Worm (Caenorhabditis elegans) whole organism, L2 larva: ENCODE data around the gene chhy-1.

Experiments used
- C34F6.9 ChIP-seq: fragments of 150-350 bp; optimal IDR thresholded peaks from 2 replicates; lab custom pipeline; 2014; ENCODE audit warnings: missing biosample characterization, missing genetic modification characterization
- R02D3.7 ChIP-seq: fragments of 150-350 bp; optimal IDR thresholded peaks from 2 replicates; lab custom pipeline; 2014; ENCODE audit warnings: missing biosample characterization, missing genetic modification characterization
- Y55F3AM.14 ChIP-seq: fragments of 200-800 bp; sonication (Bioruptor generic); optimal IDR thresholded peaks from 2 replicates; lab custom pipeline; 2018; ENCODE audit warnings: mild to moderate bottlenecking, missing genetic modification characterization, missing compliant biosample characterization
- ZK546.5 ChIP-seq: sonication (generic microtip); optimal IDR thresholded peaks from 2 replicates; lab custom pipeline; 2017; ENCODE audit warnings: missing biosample characterization, missing genetic modification characterization
- alr-1 ChIP-seq: fragments of 150-350 bp; optimal IDR thresholded peaks from 2 replicates; lab custom pipeline; 2014; ENCODE audit warnings: missing biosample characterization, missing genetic modification characterization
- aly-2 ChIP-seq: fragments of 150-350 bp; optimal IDR thresholded peaks from 2 replicates; lab custom pipeline; 2014; ENCODE audit warnings: missing biosample characterization, missing genetic modification characterization
- blmp-1 ChIP-seq: sonication (generic microtip); optimal IDR thresholded peaks from 2 replicates; lab custom pipeline; 2017; ENCODE audit warnings: missing genetic modification characterization, mild to moderate bottlenecking, missing compliant biosample characterization, antibody characterized with exemption, moderate library complexity; ENCODE audit not compliant: insufficient read depth
- ceh-82 ChIP-seq: fragments of 150-350 bp; optimal IDR thresholded peaks from 2 replicates; lab custom pipeline; 2014; ENCODE audit warnings: missing biosample characterization, missing genetic modification characterization
- crh-2 ChIP-seq: sonication (generic microtip); optimal IDR thresholded peaks from 2 replicates; lab custom pipeline; 2017; ENCODE audit warnings: missing biosample characterization, missing genetic modification characterization
- dmd-4 ChIP-seq: sonication (generic microtip); optimal IDR thresholded peaks from 2 replicates; lab custom pipeline; 2017; ENCODE audit warnings: missing biosample characterization, missing genetic modification characterization
- egl-27 ChIP-seq: sonication (generic microtip); optimal IDR thresholded peaks from 3 replicates; lab custom pipeline; 2017; ENCODE audit warnings: missing biosample characterization, missing genetic modification reagents, missing genetic modification characterization
- elt-1 ChIP-seq: fragments of 150-350 bp; optimal IDR thresholded peaks from 2 replicates; lab custom pipeline; 2014; ENCODE audit warnings: missing biosample characterization, missing genetic modification characterization
- elt-3 ChIP-seq: sonication (generic microtip); optimal IDR thresholded peaks from 2 replicates; lab custom pipeline; 2017; ENCODE audit warnings: missing biosample characterization, missing genetic modification characterization
- fos-1 ChIP-seq: fragments of 150-350 bp; optimal IDR thresholded peaks from 2 replicates; lab custom pipeline; 2014; ENCODE audit warnings: missing biosample characterization, missing genetic modification characterization
- gmeb-1 ChIP-seq: fragments of 150-350 bp; optimal IDR thresholded peaks from 2 replicates; lab custom pipeline; 2014; ENCODE audit warnings: missing biosample characterization, missing genetic modification characterization
- lin-11 ChIP-seq: fragments of 150-350 bp; sonication (generic microtip); optimal IDR thresholded peaks from 2 replicates; lab custom pipeline; 2014; ENCODE audit warnings: missing biosample characterization, missing genetic modification characterization, inconsistent platforms, mixed read lengths
- lin-13 ChIP-seq: fragments of 150-350 bp; optimal IDR thresholded peaks from 2 replicates; lab custom pipeline; 2014; ENCODE audit warnings: missing biosample characterization, missing genetic modification reagents, missing genetic modification characterization
- lin-39 ChIP-seq: fragments of 150-350 bp; optimal IDR thresholded peaks from 2 replicates; lab custom pipeline; 2014; ENCODE audit warnings: missing biosample characterization, missing genetic modification reagents, missing genetic modification characterization
- lsy-2 ChIP-seq, 2 experiments: fragments of 150-350 bp in 1 of 2; sonication (generic microtip) in 1 of 2; optimal IDR thresholded peaks; 2 replicates each; lab custom pipeline; 2014 to 2017; ENCODE audit warnings: missing biosample characterization in 2 of 2, missing genetic modification characterization in 2 of 2
- mdl-1 ChIP-seq, 2 experiments: fragments of 150-350 bp in 1 of 2; sonication (generic microtip) in 1 of 2; optimal IDR thresholded peaks; 2 replicates each; lab custom pipeline; 2017; ENCODE audit warnings: missing biosample characterization in 2 of 2, missing genetic modification characterization in 2 of 2
- nhr-12 ChIP-seq: fragments of 150-350 bp; optimal IDR thresholded peaks from 2 replicates; lab custom pipeline; 2014; ENCODE audit warnings: missing biosample characterization, missing genetic modification characterization
- nhr-129 ChIP-seq: fragments of 150-350 bp; optimal IDR thresholded peaks from 2 replicates; lab custom pipeline; 2014; ENCODE audit warnings: missing biosample characterization, missing genetic modification characterization
- nhr-6 ChIP-seq: fragments of 150-350 bp; optimal IDR thresholded peaks from 2 replicates; lab custom pipeline; 2014; ENCODE audit warnings: missing biosample characterization, missing genetic modification characterization
- nhr-77 ChIP-seq: fragments of 150-350 bp; optimal IDR thresholded peaks from 2 replicates; lab custom pipeline; 2014; ENCODE audit warnings: missing biosample characterization, missing genetic modification characterization
- peb-1 ChIP-seq: fragments of 150-350 bp; optimal IDR thresholded peaks from 2 replicates; lab custom pipeline; 2014; ENCODE audit warnings: missing biosample characterization, missing genetic modification characterization
- skn-1 ChIP-seq: sonication (generic microtip); optimal IDR thresholded peaks from 2 replicates; lab custom pipeline; 2017; ENCODE audit warnings: missing biosample characterization, missing genetic modification characterization
- sma-3 ChIP-seq: sonication (generic microtip); optimal IDR thresholded peaks from 2 replicates; lab custom pipeline; 2016; ENCODE audit warnings: missing genetic modification reagents, missing genetic modification characterization, missing compliant biosample characterization
- sma-9 ChIP-seq, 2 experiments: fragments of 150-350 bp in 1 of 2; sonication (generic microtip) in 1 of 2; optimal IDR thresholded peaks; 2 replicates each; lab custom pipeline; 2014 to 2016; ENCODE audit warnings: missing genetic modification characterization in 2 of 2, mild to moderate bottlenecking in 1 of 2, missing biosample characterization in 1 of 2, missing compliant biosample characterization in 1 of 2, missing genetic modification reagents in 1 of 2, moderate library complexity in 1 of 2
- unc-55 ChIP-seq: fragments of 150-350 bp; sonication (generic microtip); optimal IDR thresholded peaks from 3 replicates; lab custom pipeline; 2014; ENCODE audit warnings: missing biosample characterization, missing genetic modification reagents, missing genetic modification characterization
- zag-1 ChIP-seq: fragments of 150-350 bp; optimal IDR thresholded peaks from 2 replicates; lab custom pipeline; 2014; ENCODE audit warnings: missing biosample characterization, missing genetic modification characterization
- ztf-1 ChIP-seq: fragments of 200-800 bp; sonication (Bioruptor generic); conservative IDR thresholded peaks from 2 replicates; pipeline ENCODE4 v1.3.6; 2022; ENCODE audit warnings: missing genetic modification characterization, missing compliant biosample characterization
- ztf-11 ChIP-seq: sonication (generic microtip); optimal IDR thresholded peaks from 2 replicates; lab custom pipeline; 2017; ENCODE audit warnings: missing biosample characterization, missing genetic modification characterization

Gene chhy-1

ce11 chrII:8617516-8617915 is at the start of gene chhy-1:
Gene chhy-1 (minus strand): TSS chrII:8617616.
- no peak for TF ChIP-seq ceh-82
- TF ChIP-seq gmeb-1: no peak
- TF ChIP-seq sma-9 (GFP tag; optimal IDR thresholded peaks at IDR 0.05; lab: Kevin White, UChicago): no peak
- TF ChIP-seq sma-9 (tag; optimal IDR thresholded peaks at IDR 0.05; lab: Kevin White, UChicago): no peak
- no peak for TF ChIP-seq blmp-1
- no peak for TF ChIP-seq elt-1 (tag; lab: Kevin White, UChicago)
- no peak for TF ChIP-seq lin-39 (tag; lab: Kevin White, UChicago)
- no peak for TF ChIP-seq ztf-11 (tag; lab: Kevin White, UChicago)
- no peak for TF ChIP-seq peb-1 (tag; lab: Kevin White, UChicago)
- no peak for TF ChIP-seq elt-3
- no peak for TF ChIP-seq lin-13 (GFP tag; lab: Kevin White, UChicago)
- no peak for TF ChIP-seq nhr-12
- no peak for TF ChIP-seq fos-1 (tag; lab: Kevin White, UChicago)
- no peak for TF ChIP-seq Y55F3AM.14 (GFP tag; lab: Kevin White, UChicago)

ce11 chrII:8664533-8664932 is 47.1 kb upstream of the chhy-1 start, which contains the start of gene etc-1:
Gene etc-1 (plus strand): TSS chrII:8664833.
- no peak for TF ChIP-seq R02D3.7 (tag; lab: Kevin White, UChicago)
- no peak for TF ChIP-seq nhr-12
- no peak for TF ChIP-seq nhr-6 (tag; lab: Kevin White, UChicago)
- no peak for TF ChIP-seq sma-3 (GFP tag; lab: Kevin White, UChicago)
- no peak for TF ChIP-seq sma-9 (GFP tag; optimal IDR thresholded peaks at IDR 0.05; lab: Kevin White, UChicago)
- TF ChIP-seq sma-9 (tag; optimal IDR thresholded peaks at IDR 0.05; lab: Kevin White, UChicago): no peak
- no peak for TF ChIP-seq lin-11 (tag; lab: Kevin White, UChicago)
- TF ChIP-seq unc-55: no peak
- no peak for TF ChIP-seq aly-2 (tag; lab: Kevin White, UChicago)
- TF ChIP-seq nhr-77 (tag; lab: Kevin White, UChicago): no peak
- no peak for TF ChIP-seq ztf-11 (tag; lab: Kevin White, UChicago)
- TF ChIP-seq, all 48 proteins: peak for 0

- TF ChIP-seq zag-1 (no peak), unc-55 (peak; percentile 84), lsy-2 (tag; optimal IDR thresholded peaks at IDR 0.05; lab: Kevin White, UChicago) (peak in 1 of 2 experiments; percentile 74), crh-2 (tag; lab: Kevin White, UChicago) (peak; percentile 72), ztf-1 (no peak), lin-13 (GFP tag; lab: Kevin White, UChicago) (no peak), ZK546.5 (tag; lab: Kevin White, UChicago) (no peak), alr-1 (tag; lab: Kevin White, UChicago) (no peak), nhr-77 (tag; lab: Kevin White, UChicago) (no peak), nhr-129 (tag; lab: Kevin White, UChicago) (peak; percentile 48), blmp-1 (no peak), sma-9 (GFP tag; optimal IDR thresholded peaks at IDR 0.05; lab: Kevin White, UChicago) (peak; percentile 21), sma-9 (tag; optimal IDR thresholded peaks at IDR 0.05; lab: Kevin White, UChicago) (no peak), mdl-1 (tag; optimal IDR thresholded peaks at IDR 0.05; lab: Kevin White, UChicago) (peak in 1 of 2 experiments; percentile 1), dmd-4 (tag; lab: Kevin White, UChicago) (no peak), nhr-6 (tag; lab: Kevin White, UChicago) (peak; percentile 24), C34F6.9 (tag; lab: Kevin White, UChicago) (peak; percentile 88), fos-1 (tag; lab: Kevin White, UChicago) (peak; percentile 21)
These were observed 44.1 kb upstream of the chhy-1 start, which contains the start of the genes piga-1 and eif-2Bepsilon for ce11 chrII:8661539-8661938. Gene piga-1 (minus strand): TSS chrII:8661712. Gene eif-2Bepsilon (plus strand): TSS chrII:8661869.

- no peak for TF ChIP-seq egl-27
- TF ChIP-seq unc-55: no peak
- TF ChIP-seq nhr-129 (tag; lab: Kevin White, UChicago): no peak
- TF ChIP-seq alr-1 (tag; lab: Kevin White, UChicago): no peak
- no peak for TF ChIP-seq skn-1 (tag; lab: Kevin White, UChicago)
- no peak for TF ChIP-seq lsy-2 (tag; optimal IDR thresholded peaks at IDR 0.05; lab: Kevin White, UChicago)
- TF ChIP-seq ZK546.5 (tag; lab: Kevin White, UChicago): no peak
- TF ChIP-seq lin-13 (GFP tag; lab: Kevin White, UChicago): no peak
- no peak for TF ChIP-seq gmeb-1
- no peak for TF ChIP-seq R02D3.7 (tag; lab: Kevin White, UChicago)
These were observed 41.4 kb upstream of the chhy-1 start, which contains the start of gene atg-10 for ce11 chrII:8658835-8659234. Gene atg-10 (plus strand): TSS chrII:8659135.
